Worm (Caenorhabditis elegans): Measurements from ENCODE around the gene sams-4.

DNA sequence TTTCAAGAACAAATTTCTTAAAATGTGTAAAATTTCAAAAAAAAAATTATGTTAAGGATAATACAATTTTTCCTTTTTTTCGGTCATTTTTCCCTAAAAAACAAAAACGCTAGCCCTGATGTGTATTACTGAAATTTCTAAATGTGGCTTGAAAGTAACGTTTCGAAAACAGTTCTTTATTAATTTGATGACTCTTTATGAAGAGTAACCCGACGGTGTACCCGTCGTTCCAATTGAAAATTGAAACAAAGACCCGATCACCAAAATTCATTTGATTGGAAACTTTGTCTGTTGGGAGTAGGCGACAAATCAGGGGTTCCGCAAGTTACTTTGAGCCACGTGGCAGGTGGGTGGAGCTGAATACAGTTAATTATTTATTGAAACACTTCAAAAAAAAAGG lies 13.4 kb downstream of the sams-4 start:
- TF ChIP-seq lin-35 (GFP tag; optimal IDR thresholded peaks at IDR 0.05) (no peak), xbp-1 (tag; optimal IDR thresholded peaks at IDR 0.05) (no peak), elt-3 (tag; optimal IDR thresholded peaks at IDR 0.05) (no peak), grh-1 (GFP tag; IDR thresholded peaks at IDR 0.05) (no peak), fkh-10 (GFP tag; optimal IDR thresholded peaks at IDR 0.05) (no peak), nhr-11 (tag; optimal IDR thresholded peaks at IDR 0.05) (no peak), skn-1 (tag; optimal IDR thresholded peaks at IDR 0.05) (no peak)
